Worm (Caenorhabditis elegans) whole organism, L4/young adult: ENCODE measurements around the gene srh-258.

ENCODE experiments used
- W03F9.2 ChIP-seq: fragments of 150-350 bp; optimal IDR thresholded peaks from 2 replicates; lab custom pipeline; 2014; ENCODE audit warnings: missing biosample characterization, missing genetic modification characterization
- dao-5 ChIP-seq: sonication (generic microtip); optimal IDR thresholded peaks from 2 replicates; lab custom pipeline; 2016; ENCODE audit warnings: missing genotype, missing genetic modification characterization, moderate library complexity, missing compliant biosample characterization
- him-1 ChIP-seq: sonication (generic microtip); optimal IDR thresholded peaks from 2 replicates; lab custom pipeline; 2016; ENCODE audit warnings: missing genotype, missing genetic modification reagents, missing genetic modification characterization, missing compliant biosample characterization

DNA sequence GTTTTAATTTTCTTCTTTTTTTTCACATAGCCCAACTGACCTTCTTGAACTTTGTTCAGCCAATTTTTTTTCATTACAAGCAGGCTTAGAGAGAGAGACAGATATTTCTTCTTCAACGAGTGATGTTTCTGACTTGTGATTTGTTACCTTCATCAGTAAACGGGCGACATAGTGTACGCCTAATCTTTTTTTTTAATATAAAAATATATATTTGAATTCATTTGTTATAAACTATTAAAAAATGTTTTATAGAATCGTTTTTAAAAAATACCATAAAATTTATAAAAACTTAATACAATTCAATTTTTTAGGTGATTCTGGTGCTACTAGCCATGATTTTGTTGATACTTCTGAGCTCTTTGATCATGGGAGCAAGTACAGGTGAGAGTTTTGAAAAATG is 12.9 kb downstream of the srh-258 start, which contains the start of gene T06E6.10:
- no peak for TF ChIP-seq W03F9.2 (tag; lab: Kevin White, UChicago)
- no peak for TF ChIP-seq him-1 (tag; lab: Kevin White, UChicago)
- no peak for TF ChIP-seq dao-5
